Fruit fly (Drosophila melanogaster): ENCODE data around the gene msk.

DNA sequence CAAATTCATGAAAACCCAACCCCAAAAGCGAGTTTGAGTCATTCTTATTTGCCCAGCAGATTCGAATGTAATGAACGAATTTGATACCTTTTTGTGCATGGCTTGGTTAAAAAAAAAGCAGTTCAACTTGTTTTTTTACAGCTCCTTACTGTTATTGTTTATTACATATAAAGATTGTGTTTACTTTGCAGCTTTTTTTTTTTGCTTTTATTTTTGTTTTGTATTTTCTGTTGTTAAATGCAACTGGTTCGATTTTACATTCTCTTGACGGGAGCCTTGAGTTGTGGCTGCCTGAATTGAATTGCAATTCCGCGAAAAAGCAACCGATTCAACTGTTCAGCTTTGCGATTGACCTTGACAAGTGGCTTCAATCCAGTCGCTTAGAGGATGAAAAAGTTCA is 38.6 kb downstream of the msk start:
- TF ChIP-seq p53 (GFP tag; optimal IDR thresholded peaks at IDR 0.05) (no peak), chif (GFP tag; optimal IDR thresholded peaks at IDR 0.05) (no peak), CG15011 (GFP tag; optimal IDR thresholded peaks at IDR 0.05) (no peak), Stat92E (GFP tag; optimal IDR thresholded peaks at IDR 0.05) (no peak), gt (GFP tag; IDR thresholded peaks at IDR 0.05) (no peak), Dip2 (GFP tag; IDR thresholded peaks at IDR 0.05) (no peak), CG6175 (GFP tag; IDR thresholded peaks at IDR 0.05) (no peak), Optix (GFP tag; IDR thresholded peaks at IDR 0.05) (no peak)

Measured in whole organism, embryonic.